Worm (Caenorhabditis elegans) whole organism, L4 larva: ENCODE data around the gene C10G8.4.
A peak's percentile ranks its signal among the peaks of the same experiment; 100 is the strongest.

ENCODE experiments used
- D1046.2 ChIP-seq: fragments of 200-800 bp; sonication (Bioruptor generic); IDR thresholded peaks from 2 replicates; pipeline ENCODE4 v1.3.6; 2022; ENCODE audit warnings: missing genetic modification characterization, missing compliant biosample characterization
- F26F4.8 ChIP-seq: fragments of 200-800 bp; sonication (Bioruptor generic); conservative IDR thresholded peaks from 2 replicates; pipeline ENCODE4 v1.3.6; 2022; ENCODE audit warnings: missing genetic modification characterization, missing compliant biosample characterization
- T26A8.4 ChIP-seq: fragments of 200-800 bp; sonication (Bioruptor generic); IDR thresholded peaks from 2 replicates; pipeline ENCODE4 v1.3.6; 2022; ENCODE audit warnings: missing genetic modification characterization, missing compliant biosample characterization
- Y105C5A.15 ChIP-seq: fragments of 200-800 bp; sonication (Bioruptor generic); IDR thresholded peaks from 2 replicates; pipeline ENCODE4 v1.3.6; 2022; ENCODE audit warnings: missing genetic modification characterization, missing compliant biosample characterization
- aly-2 ChIP-seq: sonication (generic microtip); optimal IDR thresholded peaks from 2 replicates; lab custom pipeline; 2018; ENCODE audit warnings: missing biosample characterization, missing genetic modification characterization
- ama-1 ChIP-seq: fragments of 150-350 bp; optimal IDR thresholded peaks from 2 replicates; lab custom pipeline; 2014; ENCODE audit warnings: inconsistent platforms, mixed read lengths
- arid-1 ChIP-seq: fragments of 200-800 bp; sonication (Bioruptor generic); conservative IDR thresholded peaks from 2 replicates; pipeline ENCODE4 v1.3.6; 2022; ENCODE audit warnings: missing genetic modification reagents, missing genetic modification characterization, missing compliant biosample characterization
- attf-4 ChIP-seq: sonication (generic microtip); optimal IDR thresholded peaks from 3 replicates; lab custom pipeline; 2017; ENCODE audit warnings: missing biosample characterization, missing genetic modification characterization
- ceh-20 ChIP-seq: fragments of 200-800 bp; sonication (Bioruptor generic); IDR thresholded peaks from 2 replicates; pipeline ENCODE4 v1.3.6; 2022; ENCODE audit warnings: missing genetic modification reagents, missing genetic modification characterization, missing compliant biosample characterization
- ceh-32 ChIP-seq: sonication (generic microtip); optimal IDR thresholded peaks from 2 replicates; lab custom pipeline; 2016; ENCODE audit warnings: mild to moderate bottlenecking, missing genetic modification characterization, missing compliant biosample characterization; ENCODE audit not compliant: poor library complexity
- ceh-44 ChIP-seq: fragments of 200-800 bp; sonication (Bioruptor generic); IDR thresholded peaks from 2 replicates; pipeline ENCODE4 v1.3.6; 2022; ENCODE audit warnings: missing genetic modification reagents, missing genetic modification characterization, missing compliant biosample characterization
- cey-2 ChIP-seq: sonication (generic microtip); optimal IDR thresholded peaks from 3 replicates; lab custom pipeline; 2017; ENCODE audit warnings: missing genetic modification characterization, mild to moderate bottlenecking, missing compliant biosample characterization, antibody characterized with exemption, borderline replicate concordance; ENCODE audit not compliant: insufficient read depth
- daf-19 ChIP-seq: fragments of 200-800 bp; sonication (Bioruptor generic); conservative IDR thresholded peaks from 2 replicates; pipeline ENCODE4 v1.3.6; 2022; ENCODE audit warnings: missing genetic modification characterization, missing compliant biosample characterization
- daf-8 ChIP-seq: fragments of 200-800 bp; sonication (Bioruptor generic); IDR thresholded peaks from 2 replicates; pipeline ENCODE4 v1.3.6; 2022; ENCODE audit warnings: missing genetic modification characterization, missing compliant biosample characterization
- dmd-8 ChIP-seq: fragments of 200-800 bp; sonication (Bioruptor generic); IDR thresholded peaks from 2 replicates; pipeline ENCODE4 v1.3.6; 2022; ENCODE audit warnings: missing genetic modification characterization, missing compliant biosample characterization
- dpl-1 ChIP-seq: fragments of 150-350 bp; optimal IDR thresholded peaks from 2 replicates; lab custom pipeline; 2014; ENCODE audit warnings: missing biosample characterization, missing genetic modification reagents, missing genetic modification characterization
- duxl-1 ChIP-seq: sonication (generic microtip); optimal IDR thresholded peaks from 2 replicates; lab custom pipeline; 2016; ENCODE audit warnings: mild to moderate bottlenecking, missing genetic modification characterization, moderate library complexity, missing compliant biosample characterization; ENCODE audit not compliant: poor library complexity
- dve-1 ChIP-seq: sonication (generic microtip); optimal IDR thresholded peaks from 2 replicates; lab custom pipeline; 2017; ENCODE audit warnings: antibody characterized with exemption, mild to moderate bottlenecking, missing genetic modification characterization, missing compliant biosample characterization; ENCODE audit not compliant: insufficient read depth
- fos-1 ChIP-seq: fragments of 150-350 bp; optimal IDR thresholded peaks from 2 replicates; lab custom pipeline; 2014; ENCODE audit warnings: missing biosample characterization, missing genetic modification characterization
- gei-8 ChIP-seq: fragments of 200-800 bp; sonication (Bioruptor generic); optimal IDR thresholded peaks from 2 replicates; lab custom pipeline; 2018; ENCODE audit warnings: mild to moderate bottlenecking, missing genetic modification characterization, missing compliant biosample characterization
- hlh-30 ChIP-seq: sonication (generic microtip); optimal IDR thresholded peaks from 2 replicates; lab custom pipeline; 2017; ENCODE audit warnings: antibody characterized with exemption, mild to moderate bottlenecking, missing genetic modification characterization, missing compliant biosample characterization; ENCODE audit not compliant: insufficient read depth
- lin-15B ChIP-seq: fragments of 150-350 bp; sonication (generic microtip); optimal IDR thresholded peaks from 3 replicates; lab custom pipeline; 2014; ENCODE audit warnings: missing biosample characterization, missing genetic modification characterization
- lin-38 ChIP-seq: fragments of 200-800 bp; sonication (Bioruptor generic); IDR thresholded peaks from 2 replicates; pipeline ENCODE4 v1.3.6; 2022; ENCODE audit warnings: missing genetic modification reagents, missing genetic modification characterization, missing compliant biosample characterization
- lin-39 ChIP-seq: fragments of 150-350 bp; optimal IDR thresholded peaks from 2 replicates; lab custom pipeline; 2014; ENCODE audit warnings: missing biosample characterization, missing genetic modification reagents, missing genetic modification characterization
- mdt-29 ChIP-seq: fragments of 200-800 bp; sonication (Bioruptor generic); IDR thresholded peaks from 2 replicates; pipeline ENCODE4 v1.3.6; 2022; ENCODE audit warnings: missing genetic modification reagents, missing genetic modification characterization, missing compliant biosample characterization
- mep-1 ChIP-seq: fragments of 150-350 bp; sonication (generic microtip); optimal IDR thresholded peaks from 3 replicates; lab custom pipeline; 2014; ENCODE audit warnings: missing biosample characterization, missing genetic modification characterization
- mes-2 ChIP-seq: sonication (generic microtip); optimal IDR thresholded peaks from 2 replicates; lab custom pipeline; 2016; ENCODE audit warnings: missing genotype, mild to moderate bottlenecking, missing genetic modification characterization, missing compliant biosample characterization; ENCODE audit not compliant: poor library complexity, severe bottlenecking
- mxl-2 ChIP-seq: fragments of 200-800 bp; sonication (Bioruptor generic); conservative IDR thresholded peaks from 2 replicates; pipeline ENCODE4 v1.3.6; 2022; ENCODE audit warnings: missing genetic modification reagents, missing genetic modification characterization, missing compliant biosample characterization
- mxl-3 ChIP-seq: fragments of 200-800 bp; sonication (Bioruptor generic); optimal IDR thresholded peaks from 2 replicates; lab custom pipeline; 2018; ENCODE audit warnings: mild to moderate bottlenecking, missing genetic modification characterization, missing compliant biosample characterization
- nhr-11 ChIP-seq: fragments of 150-350 bp; optimal IDR thresholded peaks from 2 replicates; lab custom pipeline; 2014; ENCODE audit warnings: missing biosample characterization, missing genetic modification characterization
- nhr-25 ChIP-seq: sonication (generic microtip); optimal IDR thresholded peaks from 2 replicates; lab custom pipeline; 2017; ENCODE audit warnings: missing genetic modification characterization, mild to moderate bottlenecking, missing compliant biosample characterization, antibody characterized with exemption, moderate library complexity, borderline replicate concordance; ENCODE audit not compliant: insufficient read depth
- nhr-28 ChIP-seq: fragments of 150-350 bp; optimal IDR thresholded peaks from 2 replicates; lab custom pipeline; 2014; ENCODE audit warnings: missing biosample characterization, missing genetic modification characterization
- nhr-41 ChIP-seq: fragments of 200-800 bp; sonication (Bioruptor generic); IDR thresholded peaks from 2 replicates; pipeline ENCODE4 v1.3.6; 2022; ENCODE audit warnings: missing genetic modification reagents, missing genetic modification characterization, missing compliant biosample characterization
- nhr-48 ChIP-seq: sonication (generic microtip); optimal IDR thresholded peaks from 2 replicates; lab custom pipeline; 2016; ENCODE audit warnings: mild to moderate bottlenecking, missing genetic modification characterization, missing compliant biosample characterization
- nhr-76 ChIP-seq: fragments of 150-350 bp; optimal IDR thresholded peaks from 2 replicates; lab custom pipeline; 2014; ENCODE audit warnings: missing biosample characterization, missing genetic modification characterization
- nhr-77 ChIP-seq: fragments of 150-350 bp; optimal IDR thresholded peaks from 2 replicates; lab custom pipeline; 2014; ENCODE audit warnings: missing biosample characterization, missing genetic modification characterization
- pha-4 ChIP-seq, 2 experiments: fragments of 150-350 bp in 1 of 2; fragments of 200-800 bp in 1 of 2; sonication (Bioruptor generic) in 1 of 2; IDR thresholded peaks in 1 of 2; optimal IDR thresholded peaks in 1 of 2; 2 replicates each; pipeline versions ENCODE4 v1.3.6 to Lab custom; 2014 to 2022; ENCODE audit warnings: missing genetic modification characterization in 2 of 2, missing genetic modification reagents in 2 of 2, missing biosample characterization in 1 of 2, missing compliant biosample characterization in 1 of 2
- php-3 ChIP-seq: fragments of 200-800 bp; sonication (Bioruptor generic); IDR thresholded peaks from 2 replicates; pipeline ENCODE4 v1.3.6; 2022; ENCODE audit warnings: missing genetic modification reagents, missing genetic modification characterization, missing compliant biosample characterization
- set-16 ChIP-seq: fragments of 200-800 bp; sonication (Bioruptor generic); IDR thresholded peaks from 2 replicates; pipeline ENCODE4 v1.3.6; 2022; ENCODE audit warnings: missing genetic modification reagents, missing genetic modification characterization, missing compliant biosample characterization
- skn-1 ChIP-seq: fragments of 150-350 bp; optimal IDR thresholded peaks from 2 replicates; lab custom pipeline; 2014; ENCODE audit warnings: missing biosample characterization, missing genetic modification characterization
- snpc-1.2 ChIP-seq: fragments of 200-800 bp; sonication (Bioruptor generic); IDR thresholded peaks from 2 replicates; pipeline ENCODE4 v1.3.6; 2022; ENCODE audit warnings: missing genetic modification reagents, missing genetic modification characterization, missing compliant biosample characterization
- snpc-4 ChIP-seq: fragments of 150-350 bp; optimal IDR thresholded peaks from 2 replicates; lab custom pipeline; 2014; ENCODE audit warnings: missing biosample characterization, missing genetic modification characterization
- spr-3 ChIP-seq: fragments of 200-800 bp; sonication (Bioruptor generic); optimal IDR thresholded peaks from 2 replicates; lab custom pipeline; 2018; ENCODE audit warnings: mild to moderate bottlenecking, missing genetic modification characterization, missing compliant biosample characterization
- tag-97 ChIP-seq: fragments of 200-800 bp; sonication (Bioruptor generic); IDR thresholded peaks from 2 replicates; pipeline ENCODE4 v1.3.6; 2022; ENCODE audit warnings: missing genetic modification characterization, missing compliant biosample characterization
- tra-1 ChIP-seq: fragments of 200-800 bp; sonication (Bioruptor generic); IDR thresholded peaks from 2 replicates; pipeline ENCODE4 v1.3.6; 2022; ENCODE audit warnings: missing genetic modification reagents, missing genetic modification characterization, missing compliant biosample characterization
- unc-39 ChIP-seq: sonication (generic microtip); optimal IDR thresholded peaks from 2 replicates; lab custom pipeline; 2017; ENCODE audit warnings: missing biosample characterization, missing genetic modification characterization
- vab-7 ChIP-seq: fragments of 200-800 bp; sonication (Bioruptor generic); IDR thresholded peaks from 2 replicates; pipeline ENCODE4 v1.3.6; 2022; ENCODE audit warnings: missing genetic modification reagents, missing genetic modification characterization, missing compliant biosample characterization
- zag-1 ChIP-seq: fragments of 150-350 bp; optimal IDR thresholded peaks from 2 replicates; lab custom pipeline; 2014; ENCODE audit warnings: missing biosample characterization, missing genetic modification characterization
- zip-11 ChIP-seq: fragments of 200-800 bp; sonication (Bioruptor generic); IDR thresholded peaks from 2 replicates; pipeline ENCODE4 v1.3.6; 2022; ENCODE audit warnings: missing genetic modification characterization, missing compliant biosample characterization
- ztf-7 ChIP-seq: fragments of 150-350 bp; optimal IDR thresholded peaks from 2 replicates; lab custom pipeline; 2014; ENCODE audit warnings: missing biosample characterization, missing genetic modification characterization

Gene C10G8.4

ce11 chrV:5271487-5271886 is 40.2 kb upstream of the C10G8.4 start (continued):
- TF ChIP-seq pha-4 (GFP tag; IDR thresholded peaks at IDR 0.05; lab: Robert Waterston, UW) = no peak; the same call in 1 of the 2 replicates
- no peak for TF ChIP-seq pha-4 (tag; optimal IDR thresholded peaks at IDR 0.05; lab: Kevin White, UChicago)
- peak; percentile 89 for TF ChIP-seq tra-1
- TF ChIP-seq lin-15B = no peak
- TF ChIP-seq D1046.2 (GFP tag; lab: Robert Waterston, UW) = peak; percentile 80
- no peak for TF ChIP-seq nhr-76
- TF ChIP-seq dve-1 = peak; percentile 78
- TF ChIP-seq lin-39 (tag; lab: Kevin White, UChicago) = no peak
- TF ChIP-seq dmd-8 (GFP tag; lab: Robert Waterston, UW) = no peak
- TF ChIP-seq zip-11 = no peak
- peak; percentile 31 for TF ChIP-seq mes-2
- no peak for TF ChIP-seq attf-4 (tag; lab: Kevin White, UChicago)
- TF ChIP-seq snpc-4 (tag; lab: Kevin White, UChicago) = no peak
- TF ChIP-seq nhr-77 (tag; lab: Kevin White, UChicago) = peak; percentile 89
- TF ChIP-seq set-16 (GFP tag; lab: Robert Waterston, UW) = peak; percentile 70
- no peak for TF ChIP-seq daf-19 (GFP tag; lab: Robert Waterston, UW)
- TF ChIP-seq mxl-3 (GFP tag; lab: Kevin White, UChicago) = peak; percentile 92
- no peak for TF ChIP-seq vab-7
- TF ChIP-seq skn-1 (tag; lab: Kevin White, UChicago) = no peak
- no peak for TF ChIP-seq daf-8 (GFP tag; lab: Robert Waterston, UW)
- TF ChIP-seq ceh-20 (GFP tag; lab: Robert Waterston, UW) = 0 out of 2 replicates have a peak, but pooled peaks have one; percentile 20
- no peak for TF ChIP-seq ceh-32
- no peak for TF ChIP-seq ama-1 (lab: Kevin White, UChicago)
- TF ChIP-seq mxl-2 (GFP tag; lab: Robert Waterston, UW) = peak; percentile 97
- peak; percentile 46; the same call in 1 of the 2 replicates for TF ChIP-seq mdt-29 (GFP tag; lab: Robert Waterston, UW)
- TF ChIP-seq nhr-41 (GFP tag; lab: Robert Waterston, UW) = 0 out of 2 replicates have a peak, but pooled peaks have one; percentile 20
- TF ChIP-seq nhr-28 (tag; lab: Kevin White, UChicago) = peak; percentile 85
- peak; percentile 40; the same call in 1 of the 2 replicates for TF ChIP-seq php-3 (GFP tag; lab: Robert Waterston, UW)
- TF ChIP-seq nhr-25 (tag; lab: Kevin White, UChicago) = no peak
- TF ChIP-seq cey-2 (tag; lab: Kevin White, UChicago) = no peak
- peak; percentile 98 for TF ChIP-seq nhr-48 (tag; lab: Kevin White, UChicago)
- TF ChIP-seq lin-38 (GFP tag; lab: Robert Waterston, UW) = peak; percentile 50
- peak; percentile 41; the same call in 1 of the 2 replicates for TF ChIP-seq T26A8.4 (GFP tag; lab: Robert Waterston, UW)
- peak; percentile 85 for TF ChIP-seq nhr-11
- no peak for TF ChIP-seq snpc-1.2 (GFP tag; lab: Robert Waterston, UW)
- TF ChIP-seq ztf-7 = no peak
- TF ChIP-seq spr-3 = no peak
- peak; percentile 14 for TF ChIP-seq dpl-1 (GFP tag; lab: Kevin White, UChicago)
- no peak for TF ChIP-seq zag-1 (tag; lab: Kevin White, UChicago)
- TF ChIP-seq tag-97 = no peak
- peak; percentile 82 for TF ChIP-seq gei-8 (GFP tag; lab: Kevin White, UChicago)
- TF ChIP-seq F26F4.8 (GFP tag; lab: Robert Waterston, UW) = no peak
- TF ChIP-seq ceh-44 (GFP tag; lab: Robert Waterston, UW) = no peak
- peak; percentile 74 for TF ChIP-seq duxl-1 (tag; lab: Kevin White, UChicago)
- TF ChIP-seq mep-1 (tag; lab: Kevin White, UChicago) = peak; percentile 54
- no peak for TF ChIP-seq Y105C5A.15 (GFP tag; lab: Robert Waterston, UW)
- TF ChIP-seq aly-2 (tag; lab: Kevin White, UChicago) = no peak
- peak; percentile 50; the same call in 1 of the 2 replicates for TF ChIP-seq arid-1
- no peak for TF ChIP-seq fos-1 (tag; lab: Kevin White, UChicago)
- peak; percentile 93 for TF ChIP-seq hlh-30 (tag; lab: Kevin White, UChicago)
- no peak for TF ChIP-seq unc-39 (tag; lab: Kevin White, UChicago)
